Worm (Caenorhabditis elegans): ENCODE data around the gene srd-25.

DNA sequence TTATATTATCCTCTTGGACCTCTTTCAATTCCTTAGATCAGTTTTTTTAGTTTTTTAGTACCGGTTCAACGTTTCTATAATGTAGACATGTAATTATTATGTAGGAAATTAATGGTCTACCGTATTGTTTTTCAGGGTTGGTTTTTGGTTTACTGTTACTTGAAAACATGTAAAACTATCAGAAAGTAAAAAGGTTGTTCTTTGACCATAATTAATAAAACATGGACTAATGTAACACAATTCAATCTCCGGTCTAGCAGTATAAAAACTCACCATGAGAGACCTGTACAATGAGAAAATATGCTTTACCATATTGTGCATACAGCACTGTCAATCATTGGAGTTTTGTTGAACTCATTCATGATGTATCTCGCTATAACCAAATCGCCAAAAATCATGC, 3.6 kb downstream of the srd-25 start, which contains the start of gene srd-29:
- TF ChIP-seq lsy-2 (tag; optimal IDR thresholded peaks at IDR 0.05) (no peak), unc-130 (tag; optimal IDR thresholded peaks at IDR 0.05) (no peak), swsn-7 (tag; optimal IDR thresholded peaks at IDR 0.05) (no peak), lin-13 (GFP tag; optimal IDR thresholded peaks at IDR 0.05) (no peak)
